Fruit fly (Drosophila melanogaster) whole organism, embryonic: Measurements from ENCODE around the gene CG42538.
A peak's percentile ranks its signal among the peaks of the same experiment; 100 is the strongest.

ENCODE experiments used
- ATbp ChIP-seq: fragments of 200-800 bp; sonication (Bioruptor generic); optimal IDR thresholded peaks from 2 replicates; lab custom pipeline; 2017; ENCODE audit warnings: missing biosample characterization, mild to moderate bottlenecking, missing genetic modification characterization, missing genetic modification reagents
- Atf6 ChIP-seq: fragments of 200-800 bp; sonication (Bioruptor generic); IDR thresholded peaks from 2 replicates; pipeline ENCODE4 v1.3.6; 2022; ENCODE audit warnings: missing biosample characterization, missing genetic modification characterization
- Blimp-1 ChIP-seq: fragments of 200-800 bp; sonication (Bioruptor generic); optimal IDR thresholded peaks from 3 replicates; lab custom pipeline; 2018; ENCODE audit warnings: missing biosample characterization, missing genetic modification characterization, mild to moderate bottlenecking, moderate library complexity, missing genetic modification reagents
- CG10209 ChIP-seq: fragments of 200-800 bp; sonication (Bioruptor generic); optimal IDR thresholded peaks from 3 replicates; lab custom pipeline; 2017; ENCODE audit warnings: missing biosample characterization, mild to moderate bottlenecking, missing genetic modification characterization, missing genetic modification reagents
- CG10366 ChIP-seq: fragments of 200-800 bp; sonication (Bioruptor generic); IDR thresholded peaks from 2 replicates; pipeline ENCODE4 v1.3.6; 2022; ENCODE audit warnings: missing biosample characterization, missing genetic modification characterization
- CG10543 ChIP-seq: fragments of 200-800 bp; sonication (Bioruptor generic); optimal IDR thresholded peaks from 3 replicates; lab custom pipeline; 2017; ENCODE audit warnings: missing biosample characterization, mild to moderate bottlenecking, missing genetic modification characterization, moderate library complexity
- CG11696 ChIP-seq: fragments of 200-800 bp; sonication (Bioruptor generic); IDR thresholded peaks from 2 replicates; pipeline ENCODE4 v1.3.6; 2022; ENCODE audit warnings: missing biosample characterization, missing genetic modification characterization
- CG12104 ChIP-seq: fragments of 200-800 bp; sonication (Bioruptor generic); optimal IDR thresholded peaks from 3 replicates; lab custom pipeline; 2016; ENCODE audit warnings: missing biosample characterization, missing genetic modification characterization
- CG12391 ChIP-seq: fragments of 200-800 bp; sonication (Bioruptor generic); optimal IDR thresholded peaks from 3 replicates; lab custom pipeline; 2018; ENCODE audit warnings: missing biosample characterization, mild to moderate bottlenecking, missing genetic modification characterization, moderate library complexity
- CG12942 ChIP-seq: fragments of 200-800 bp; sonication (Bioruptor generic); optimal IDR thresholded peaks from 3 replicates; lab custom pipeline; 2016; ENCODE audit warnings: missing biosample characterization, missing genetic modification characterization
- CG13775 ChIP-seq: fragments of 200-800 bp; sonication (Bioruptor generic); optimal IDR thresholded peaks from 3 replicates; lab custom pipeline; 2017; ENCODE audit warnings: missing biosample characterization, mild to moderate bottlenecking, missing genetic modification characterization
- CG15269 ChIP-seq: fragments of 200-800 bp; sonication (Bioruptor generic); optimal IDR thresholded peaks from 2 replicates; lab custom pipeline; 2018; ENCODE audit warnings: missing biosample characterization, mild to moderate bottlenecking, missing genetic modification characterization, moderate library complexity
- CG15601 ChIP-seq: fragments of 200-800 bp; sonication (Bioruptor generic); optimal IDR thresholded peaks from 3 replicates; lab custom pipeline; 2019; ENCODE audit warnings: missing biosample characterization, mild to moderate bottlenecking, missing genetic modification characterization, moderate library complexity
- CG15696 ChIP-seq: fragments of 200-800 bp; sonication (Bioruptor generic); optimal IDR thresholded peaks from 2 replicates; lab custom pipeline; 2019; ENCODE audit warnings: missing biosample characterization, mild to moderate bottlenecking, missing genetic modification characterization, moderate library complexity
- CG16815 ChIP-seq: fragments of 200-800 bp; sonication (Bioruptor generic); optimal IDR thresholded peaks from 3 replicates; lab custom pipeline; 2017; ENCODE audit warnings: missing biosample characterization, mild to moderate bottlenecking, missing genetic modification characterization
- CG17359 ChIP-seq: fragments of 200-800 bp; sonication (Bioruptor generic); optimal IDR thresholded peaks from 3 replicates; lab custom pipeline; 2018; ENCODE audit warnings: missing biosample characterization, mild to moderate bottlenecking, missing genetic modification characterization, moderate library complexity
- CG17385 ChIP-seq: fragments of 200-800 bp; sonication (Bioruptor generic); optimal IDR thresholded peaks from 3 replicates; lab custom pipeline; 2018; ENCODE audit warnings: missing biosample characterization, mild to moderate bottlenecking, missing genetic modification characterization
- CG2875 ChIP-seq: fragments of 200-800 bp; sonication (Bioruptor generic); optimal IDR thresholded peaks from 2 replicates; lab custom pipeline; 2017; ENCODE audit warnings: missing biosample characterization, mild to moderate bottlenecking, missing genetic modification characterization, missing genetic modification reagents
- CG34422 ChIP-seq: fragments of 200-800 bp; sonication (Bioruptor generic); IDR thresholded peaks from 3 replicates; pipeline ENCODE4 v1.3.6; 2022; ENCODE audit warnings: missing biosample characterization, missing genetic modification characterization
- CG4424 ChIP-seq: fragments of 200-800 bp; sonication (Bioruptor generic); optimal IDR thresholded peaks from 3 replicates; lab custom pipeline; 2016; ENCODE audit warnings: missing biosample characterization, missing genetic modification characterization
- CG4730 ChIP-seq: fragments of 200-800 bp; sonication (Bioruptor generic); IDR thresholded peaks from 2 replicates; pipeline ENCODE4 v1.3.6; 2022; ENCODE audit warnings: missing biosample characterization, missing genetic modification characterization
- CG7271 ChIP-seq: fragments of 200-800 bp; sonication (Bioruptor generic); optimal IDR thresholded peaks from 2 replicates; lab custom pipeline; 2018; ENCODE audit warnings: missing biosample characterization, mild to moderate bottlenecking, missing genetic modification characterization, moderate library complexity
- CG7357 ChIP-seq: fragments of 200-800 bp; sonication (Bioruptor generic); IDR thresholded peaks from 3 replicates; pipeline ENCODE4 v1.3.6; 2022; ENCODE audit warnings: missing biosample characterization, missing genetic modification characterization
- CG7556 ChIP-seq: fragments of 200-800 bp; sonication (Bioruptor generic); optimal IDR thresholded peaks from 2 replicates; lab custom pipeline; 2017; ENCODE audit warnings: missing biosample characterization, mild to moderate bottlenecking, missing genetic modification characterization
- CG7839 ChIP-seq: fragments of 200-800 bp; sonication (Bioruptor generic); optimal IDR thresholded peaks from 3 replicates; lab custom pipeline; 2018; ENCODE audit warnings: missing biosample characterization, mild to moderate bottlenecking, missing genetic modification characterization, moderate library complexity
- CG9727 ChIP-seq: fragments of 200-800 bp; sonication (Bioruptor generic); optimal IDR thresholded peaks from 3 replicates; lab custom pipeline; 2017; ENCODE audit warnings: missing biosample characterization, mild to moderate bottlenecking, missing genetic modification characterization
- CkIIα-i1 ChIP-seq: fragments of 200-800 bp; sonication (Bioruptor generic); IDR thresholded peaks from 2 replicates; pipeline ENCODE4 v1.3.6; 2022; ENCODE audit warnings: missing biosample characterization, missing genetic modification characterization
- D19B ChIP-seq: fragments of 200-800 bp; sonication (Bioruptor generic); optimal IDR thresholded peaks from 2 replicates; lab custom pipeline; 2017; ENCODE audit warnings: missing biosample characterization, mild to moderate bottlenecking, missing genetic modification characterization
- Dref ChIP-seq: fragments of 200-800 bp; sonication (Bioruptor generic); IDR thresholded peaks from 2 replicates; pipeline ENCODE4 v1.3.6; 2022; ENCODE audit warnings: missing biosample characterization, missing genetic modification characterization
- E2f1 ChIP-seq: fragments of 200-800 bp; sonication (Bioruptor generic); IDR thresholded peaks from 2 replicates; pipeline ENCODE4 v1.3.6; 2022; ENCODE audit warnings: missing biosample characterization, missing genetic modification characterization
- HmgZ ChIP-seq: fragments of 200-800 bp; sonication (Bioruptor generic); optimal IDR thresholded peaks from 2 replicates; lab custom pipeline; 2018; ENCODE audit warnings: missing biosample characterization, mild to moderate bottlenecking, missing genetic modification characterization
- Hsf ChIP-seq: fragments of 200-800 bp; sonication (Bioruptor generic); optimal IDR thresholded peaks from 3 replicates; lab custom pipeline; 2016; ENCODE audit warnings: missing biosample characterization, missing genetic modification characterization
- Six4 ChIP-seq: fragments of 200-800 bp; sonication (Bioruptor generic); optimal IDR thresholded peaks from 2 replicates; lab custom pipeline; 2016; ENCODE audit warnings: missing biosample characterization, missing genetic modification characterization
- al ChIP-seq: fragments of 200-800 bp; sonication (Bioruptor generic); IDR thresholded peaks from 2 replicates; pipeline ENCODE4 v1.3.6; 2022; ENCODE audit warnings: missing biosample characterization, missing genetic modification characterization
- btn ChIP-seq: fragments of 200-800 bp; sonication (Bioruptor generic); optimal IDR thresholded peaks from 2 replicates; lab custom pipeline; 2016; ENCODE audit warnings: missing biosample characterization, missing genetic modification characterization
- dmrt11E ChIP-seq: fragments of 200-800 bp; sonication (Bioruptor generic); optimal IDR thresholded peaks from 3 replicates; lab custom pipeline; 2018; ENCODE audit warnings: missing biosample characterization, mild to moderate bottlenecking, missing genetic modification characterization, moderate library complexity
- dpn ChIP-seq, 2 experiments: fragments of 200-800 bp; sonication (Bioruptor generic); optimal IDR thresholded peaks; 3 replicates each; lab custom pipeline; 2016; ENCODE audit warnings: missing biosample characterization in 2 of 2, missing genetic modification characterization in 2 of 2
- gem ChIP-seq: fragments of 200-800 bp; sonication (Bioruptor generic); optimal IDR thresholded peaks from 2 replicates; lab custom pipeline; 2019; ENCODE audit warnings: missing biosample characterization, mild to moderate bottlenecking, missing genetic modification characterization, moderate library complexity
- grau ChIP-seq: fragments of 200-800 bp; optimal IDR thresholded peaks from 3 replicates; lab custom pipeline; 2019; ENCODE audit warnings: missing biosample characterization, mild to moderate bottlenecking, missing genetic modification characterization, moderate library complexity
- lola ChIP-seq, 3 experiments: fragments of >200 bp in 2 of 3; fragments of 200-800 bp in 1 of 3; sonication (Bioruptor generic) in 1 of 3; optimal IDR thresholded peaks; 2 replicates each; lab custom pipeline; 2017 to 2019; ENCODE audit warnings: missing biosample characterization in 3 of 3, missing genetic modification characterization in 3 of 3, mild to moderate bottlenecking in 1 of 3, moderate library complexity in 1 of 3
- nmo ChIP-seq: fragments of 200-800 bp; sonication (Bioruptor generic); optimal IDR thresholded peaks from 2 replicates; lab custom pipeline; 2018; ENCODE audit warnings: missing biosample characterization, mild to moderate bottlenecking, missing genetic modification characterization, moderate library complexity
- pfk ChIP-seq: fragments of 200-800 bp; sonication (Bioruptor generic); optimal IDR thresholded peaks from 2 replicates; lab custom pipeline; 2018; ENCODE audit warnings: missing biosample characterization, mild to moderate bottlenecking, missing genetic modification characterization, moderate library complexity
- phol ChIP-seq: fragments of 200-800 bp; sonication (Bioruptor generic); optimal IDR thresholded peaks from 3 replicates; lab custom pipeline; 2018; ENCODE audit warnings: missing biosample characterization, mild to moderate bottlenecking, missing genetic modification characterization, moderate library complexity
- salm ChIP-seq: fragments of 200-800 bp; sonication (Bioruptor generic); optimal IDR thresholded peaks from 2 replicates; lab custom pipeline; 2018; ENCODE audit warnings: missing biosample characterization, mild to moderate bottlenecking, missing genetic modification characterization
- sim ChIP-seq: fragments of 200-800 bp; sonication (Bioruptor generic); IDR thresholded peaks from 2 replicates; pipeline ENCODE4 v1.3.6; 2022; ENCODE audit warnings: missing biosample characterization, missing genetic modification characterization
- so ChIP-seq: fragments of 200-800 bp; sonication (Bioruptor generic); IDR thresholded peaks from 3 replicates; pipeline ENCODE4 v1.3.6; 2022; ENCODE audit warnings: missing biosample characterization, missing genetic modification characterization
- tgo ChIP-seq: fragments of 200-800 bp; sonication (Bioruptor generic); IDR thresholded peaks from 3 replicates; pipeline ENCODE4 v1.3.6; 2022; ENCODE audit warnings: missing biosample characterization, missing genetic modification characterization
- z ChIP-seq: fragments of 200-800 bp; sonication (Bioruptor generic); IDR thresholded peaks from 3 replicates; pipeline ENCODE4 v1.3.6; 2022; ENCODE audit warnings: missing biosample characterization, missing genetic modification characterization

Gene CG42538

dm6 chr3L:16043045-16043781 is 8.9 kb downstream of the CG42538 start (continued):
- TF ChIP-seq Dref (GFP tag; lab: Robert Waterston, UW): no peak
- TF ChIP-seq HmgZ (tag; lab: Kevin White, UChicago): no peak
- peak; percentile 18; the same call in 1 of the 3 replicates for TF ChIP-seq CG7357
- no peak for TF ChIP-seq CkIIα-i1 (GFP tag; lab: Robert Waterston, UW)
- no peak; the same call in 1 of the 2 replicates for TF ChIP-seq CG10366 (GFP tag; lab: Robert Waterston, UW)
- TF ChIP-seq CG17359: peak; percentile 41
- TF ChIP-seq Six4 (GFP tag; lab: Kevin White, UChicago): no peak
- TF ChIP-seq gem (tag; lab: Kevin White, UChicago): peak; percentile 73
- peak in 1 of 3 experiments; percentile 72 for TF ChIP-seq lola (GFP tag; optimal IDR thresholded peaks at IDR 0.05; lab: Kevin White, UChicago)
- peak; percentile 24 for TF ChIP-seq CG16815 (GFP tag; lab: Kevin White, UChicago)
- 0 out of 3 replicates have a peak, but pooled peaks have one; percentile 30 for TF ChIP-seq CG34422 (GFP tag; lab: Robert Waterston, UW)
- TF ChIP-seq sim (GFP tag; lab: Robert Waterston, UW): no peak
- TF ChIP-seq pfk (GFP tag; lab: Kevin White, UChicago): no peak
- peak; percentile 50 for TF ChIP-seq CG10209
- peak; percentile 43 for TF ChIP-seq CG15601 (tag; lab: Kevin White, UChicago)
- peak; percentile 54 for TF ChIP-seq CG15696
- TF ChIP-seq CG4730: 0 out of 2 replicates have a peak, but pooled peaks have one; percentile 33
- peak in 1 of 2 experiments; percentile 21 for TF ChIP-seq dpn (GFP tag; optimal IDR thresholded peaks at IDR 0.05; lab: Kevin White, UChicago)
- no peak for TF ChIP-seq btn (GFP tag; lab: Kevin White, UChicago)
- peak; percentile 64 for TF ChIP-seq CG7839 (tag; lab: Kevin White, UChicago)
- TF ChIP-seq D19B: no peak
- TF ChIP-seq CG11696: peak; percentile 93
- peak; percentile 14 for TF ChIP-seq CG7556
- TF ChIP-seq E2f1 (GFP tag; lab: Robert Waterston, UW): peak; percentile 44; the same call in 1 of the 2 replicates
- 0 out of 2 replicates have a peak, but pooled peaks have one; percentile 15 for TF ChIP-seq Atf6 (GFP tag; lab: Robert Waterston, UW)
- TF ChIP-seq CG4424: peak; percentile 34
- TF ChIP-seq al: no peak
- TF ChIP-seq ATbp (GFP tag; lab: Kevin White, UChicago): peak; percentile 19
- peak; percentile 71 for TF ChIP-seq CG12391 (tag; lab: Kevin White, UChicago)
- TF ChIP-seq tgo (GFP tag; lab: Robert Waterston, UW): 0 out of 3 replicates have a peak, but pooled peaks have one; percentile 21
- TF ChIP-seq Hsf (GFP tag; lab: Kevin White, UChicago): no peak
- peak; percentile 5 for TF ChIP-seq CG2875 (GFP tag; lab: Kevin White, UChicago)
- TF ChIP-seq nmo: peak; percentile 61
- TF ChIP-seq CG9727 (GFP tag; lab: Kevin White, UChicago): peak; percentile 28
- peak; percentile 20 for TF ChIP-seq CG12104 (GFP tag; lab: Kevin White, UChicago)
- peak; percentile 40 for TF ChIP-seq CG13775 (GFP tag; lab: Kevin White, UChicago)
- TF ChIP-seq dmrt11E (tag; lab: Kevin White, UChicago): peak; percentile 73
- no peak for TF ChIP-seq CG12942 (GFP tag; lab: Kevin White, UChicago)
- no peak for TF ChIP-seq z
- peak; percentile 54 for TF ChIP-seq phol (tag; lab: Kevin White, UChicago)
- TF ChIP-seq CG17385 (GFP tag; lab: Kevin White, UChicago): peak; percentile 79
- TF ChIP-seq grau: peak; percentile 60
- TF ChIP-seq so (GFP tag; lab: Robert Waterston, UW): peak; percentile 48; the same call in 2 of the 3 replicates
- TF ChIP-seq Blimp-1 (GFP tag; lab: Kevin White, UChicago): peak; percentile 70
- no peak for TF ChIP-seq CG10543 (GFP tag; lab: Kevin White, UChicago)
- TF ChIP-seq CG15269 (tag; lab: Kevin White, UChicago): peak; percentile 55
- peak; percentile 21 for TF ChIP-seq salm (tag; lab: Kevin White, UChicago)
- peak; percentile 13 for TF ChIP-seq CG7271 (tag; lab: Kevin White, UChicago)
